Fruit fly (Drosophila melanogaster) whole organism, embryonic: Measurements from ENCODE around the gene Uro.

Source experiments
- Abd-B ChIP-seq: fragments of 200-800 bp; sonication (Bioruptor generic); optimal IDR thresholded peaks from 2 replicates; lab custom pipeline; 2018; ENCODE audit warnings: missing biosample characterization, mild to moderate bottlenecking, missing genetic modification characterization, moderate library complexity
- B-H2 ChIP-seq: fragments of 200-800 bp; sonication (Bioruptor generic); optimal IDR thresholded peaks from 2 replicates; lab custom pipeline; 2018; ENCODE audit warnings: missing biosample characterization, mild to moderate bottlenecking, missing genetic modification characterization
- CG10267 ChIP-seq: fragments of 200-800 bp; sonication (Bioruptor generic); optimal IDR thresholded peaks from 2 replicates; lab custom pipeline; 2018; ENCODE audit warnings: missing biosample characterization, mild to moderate bottlenecking, missing genetic modification characterization, moderate library complexity
- CG10274 ChIP-seq: fragments of 200-800 bp; sonication (Bioruptor generic); optimal IDR thresholded peaks from 3 replicates; lab custom pipeline; 2017; ENCODE audit warnings: missing biosample characterization, mild to moderate bottlenecking, missing genetic modification characterization
- CG11398 ChIP-seq: fragments of 200-800 bp; sonication (Bioruptor generic); optimal IDR thresholded peaks from 2 replicates; lab custom pipeline; 2016; ENCODE audit warnings: missing biosample characterization, missing genetic modification characterization
- CG15479 ChIP-seq: fragments of 200-800 bp; sonication (Bioruptor generic); optimal IDR thresholded peaks from 3 replicates; lab custom pipeline; 2019; ENCODE audit warnings: missing biosample characterization, mild to moderate bottlenecking, missing genetic modification characterization, moderate library complexity
- CG1603 ChIP-seq: fragments of 200-800 bp; sonication (Bioruptor generic); optimal IDR thresholded peaks from 2 replicates; lab custom pipeline; 2019; ENCODE audit warnings: missing biosample characterization, mild to moderate bottlenecking, missing genetic modification characterization, moderate library complexity
- CG16813 ChIP-seq: fragments of 200-800 bp; sonication (Bioruptor generic); IDR thresholded peaks from 3 replicates; pipeline ENCODE4 v1.3.6; 2022; ENCODE audit warnings: missing biosample characterization, missing genetic modification characterization; ENCODE audit not compliant: partially characterized antibody
- CG17829 ChIP-seq: fragments of 200-800 bp; optimal IDR thresholded peaks from 2 replicates; lab custom pipeline; 2019; ENCODE audit warnings: missing biosample characterization, mild to moderate bottlenecking, missing genetic modification characterization, moderate library complexity
- CG1792 ChIP-seq: fragments of 200-800 bp; sonication (Bioruptor generic); optimal IDR thresholded peaks from 2 replicates; lab custom pipeline; 2016; ENCODE audit warnings: missing biosample characterization, missing genetic modification characterization
- CG6175 ChIP-seq: fragments of 200-800 bp; sonication (Bioruptor generic); IDR thresholded peaks from 3 replicates; pipeline ENCODE4 v1.3.6; 2022; ENCODE audit warnings: missing biosample characterization, missing genetic modification characterization
- CG7271 ChIP-seq: fragments of 200-800 bp; sonication (Bioruptor generic); optimal IDR thresholded peaks from 2 replicates; lab custom pipeline; 2018; ENCODE audit warnings: missing biosample characterization, mild to moderate bottlenecking, missing genetic modification characterization, moderate library complexity
- CG7357 ChIP-seq: fragments of 200-800 bp; sonication (Bioruptor generic); IDR thresholded peaks from 3 replicates; pipeline ENCODE4 v1.3.6; 2022; ENCODE audit warnings: missing biosample characterization, missing genetic modification characterization
- CG7963 ChIP-seq: fragments of 200-800 bp; sonication (Bioruptor generic); IDR thresholded peaks from 3 replicates; pipeline ENCODE4 v1.3.6; 2022; ENCODE audit warnings: missing biosample characterization, missing genetic modification characterization; ENCODE audit not compliant: partially characterized antibody
- CG8089 ChIP-seq: fragments of 200-800 bp; sonication (Bioruptor generic); optimal IDR thresholded peaks from 3 replicates; lab custom pipeline; 2016; ENCODE audit warnings: missing biosample characterization, missing genetic modification characterization
- CG8388 ChIP-seq: fragments of 200-800 bp; sonication (Bioruptor generic); optimal IDR thresholded peaks from 2 replicates; lab custom pipeline; 2019; ENCODE audit warnings: missing biosample characterization, mild to moderate bottlenecking, missing genetic modification characterization, moderate library complexity
- CG8944 ChIP-seq: fragments of 200-800 bp; sonication (Bioruptor generic); optimal IDR thresholded peaks from 3 replicates; lab custom pipeline; 2016; ENCODE audit warnings: missing biosample characterization, missing genetic modification characterization
- Dip2 ChIP-seq: fragments of 200-800 bp; sonication (Bioruptor generic); IDR thresholded peaks from 2 replicates; pipeline ENCODE4 v1.3.6; 2022; ENCODE audit warnings: missing biosample characterization, missing genetic modification characterization
- Drgx ChIP-seq: fragments of 200-800 bp; sonication (Bioruptor generic); IDR thresholded peaks from 2 replicates; pipeline ENCODE4 v1.3.6; 2022; ENCODE audit warnings: missing biosample characterization, missing genetic modification characterization
- Elba2 ChIP-seq: fragments of 200-800 bp; sonication (Bioruptor generic); optimal IDR thresholded peaks from 3 replicates; lab custom pipeline; 2016; ENCODE audit warnings: missing biosample characterization, missing genetic modification characterization
- Ets65A ChIP-seq: fragments of 200-800 bp; sonication (Bioruptor generic); peaks from one replicate; lab custom pipeline; 2016; ENCODE audit warnings: missing biosample characterization, missing genetic modification characterization
- MTF-1 ChIP-seq: fragments of 200-800 bp; sonication (Bioruptor generic); optimal IDR thresholded peaks from 2 replicates; lab custom pipeline; 2018; ENCODE audit warnings: missing biosample characterization, mild to moderate bottlenecking, missing genetic modification characterization, borderline replicate concordance
- Optix ChIP-seq: fragments of 200-800 bp; sonication (Bioruptor generic); IDR thresholded peaks from 3 replicates; pipeline ENCODE4 v1.3.6; 2022; ENCODE audit warnings: missing biosample characterization, missing genetic modification characterization
- Ptx1 ChIP-seq: fragments of 200-800 bp; sonication (Bioruptor generic); IDR thresholded peaks from 2 replicates; pipeline ENCODE4 v1.3.6; 2022; ENCODE audit warnings: missing biosample characterization, missing genetic modification characterization
- Sox100B ChIP-seq: fragments of 200-800 bp; sonication (Bioruptor generic); optimal IDR thresholded peaks from 3 replicates; lab custom pipeline; 2018; ENCODE audit warnings: missing biosample characterization, mild to moderate bottlenecking, missing genetic modification characterization
- Spps ChIP-seq: fragments of 200-800 bp; sonication (Bioruptor generic); optimal IDR thresholded peaks from 2 replicates; lab custom pipeline; 2018; ENCODE audit warnings: missing biosample characterization, mild to moderate bottlenecking, missing genetic modification characterization
- Sry-β ChIP-seq: fragments of 200-800 bp; sonication (Bioruptor generic); optimal IDR thresholded peaks from 2 replicates; lab custom pipeline; 2018; ENCODE audit warnings: missing biosample characterization, mild to moderate bottlenecking, missing genetic modification characterization, moderate library complexity
- Trl ChIP-seq, 3 experiments: fragments of >200 bp in 2 of 3; fragments of 200-800 bp in 1 of 3; sonication (Bioruptor generic) in 1 of 3; optimal IDR thresholded peaks; 2 replicates in 1 of 3; 3 replicates in 2 of 3; lab custom pipeline; 2016 to 2017; ENCODE audit warnings: missing biosample characterization in 1 of 3, missing genetic modification characterization in 1 of 3
- Usf ChIP-seq: fragments of 200-800 bp; sonication (Bioruptor generic); optimal IDR thresholded peaks from 2 replicates; lab custom pipeline; 2017; ENCODE audit warnings: missing genotype, missing biosample characterization, missing genetic modification characterization
- bsh ChIP-seq, 2 experiments: fragments of 200-800 bp; sonication (Bioruptor generic); optimal IDR thresholded peaks; 2 replicates each; lab custom pipeline; 2017 to 2018; ENCODE audit warnings: mild to moderate bottlenecking in 2 of 2, missing biosample characterization in 2 of 2, missing genetic modification characterization in 2 of 2, moderate library complexity in 1 of 2
- ems ChIP-seq: fragments of 200-800 bp; sonication (Bioruptor generic); optimal IDR thresholded peaks from 3 replicates; lab custom pipeline; 2016; ENCODE audit warnings: missing biosample characterization, missing genetic modification characterization
- fd96Cb ChIP-seq: fragments of 200-800 bp; sonication (Bioruptor generic); optimal IDR thresholded peaks from 2 replicates; lab custom pipeline; 2018; ENCODE audit warnings: missing biosample characterization, mild to moderate bottlenecking, missing genetic modification characterization, moderate library complexity
- h ChIP-seq: fragments of >200 bp; optimal IDR thresholded peaks from 2 replicates; lab custom pipeline; 2017
- hbn ChIP-seq: fragments of 200-800 bp; sonication (Bioruptor generic); IDR thresholded peaks from 2 replicates; pipeline ENCODE4 v1.3.6; 2022; ENCODE audit warnings: missing biosample characterization, missing genetic modification characterization; ENCODE audit not compliant: partially characterized antibody
- hth ChIP-seq: fragments of >200 bp; optimal IDR thresholded peaks from 2 replicates; lab custom pipeline; 2017; ENCODE audit warnings: inconsistent platforms
- jigr1 ChIP-seq: fragments of 200-800 bp; sonication (Bioruptor generic); IDR thresholded peaks from 3 replicates; pipeline ENCODE4 v1.3.6; 2022; ENCODE audit warnings: missing biosample characterization, missing genetic modification characterization
- luna ChIP-seq: fragments of 200-800 bp; sonication (Bioruptor generic); optimal IDR thresholded peaks from 2 replicates; lab custom pipeline; 2016; ENCODE audit warnings: missing biosample characterization, missing genetic modification characterization
- salm ChIP-seq: fragments of 200-800 bp; sonication (Bioruptor generic); optimal IDR thresholded peaks from 2 replicates; lab custom pipeline; 2018; ENCODE audit warnings: missing biosample characterization, mild to moderate bottlenecking, missing genetic modification characterization
- schlank ChIP-seq: fragments of 200-800 bp; sonication (Bioruptor generic); optimal IDR thresholded peaks from 2 replicates; lab custom pipeline; 2018; ENCODE audit warnings: missing biosample characterization, mild to moderate bottlenecking, missing genetic modification characterization
- sens ChIP-seq: fragments of 200-800 bp; sonication (Bioruptor generic); peaks from one replicate; lab custom pipeline; 2016; ENCODE audit warnings: missing biosample characterization, missing genetic modification characterization
- seq ChIP-seq: fragments of 200-800 bp; sonication (Bioruptor generic); IDR thresholded peaks from 2 replicates; pipeline ENCODE4 v1.3.6; 2022; ENCODE audit warnings: missing biosample characterization, missing genetic modification characterization
- sisA ChIP-seq: fragments of 200-800 bp; sonication (Bioruptor generic); IDR thresholded peaks from 2 replicates; pipeline ENCODE4 v1.3.6; 2022; ENCODE audit warnings: missing biosample characterization, missing genetic modification characterization
- sna ChIP-seq: fragments of 200-800 bp; sonication (Bioruptor generic); IDR thresholded peaks from 2 replicates; pipeline ENCODE4 v1.3.6; 2022; ENCODE audit warnings: missing biosample characterization, missing genetic modification characterization; ENCODE audit not compliant: partially characterized antibody
- tll ChIP-seq, 2 experiments: fragments of 200-800 bp in 1 of 2; fragments of >200 bp in 1 of 2; sonication (Bioruptor generic) in 1 of 2; optimal IDR thresholded peaks; 2 replicates each; lab custom pipeline; 2017 to 2019; ENCODE audit warnings: missing biosample characterization in 2 of 2, missing genetic modification characterization in 2 of 2, mild to moderate bottlenecking in 1 of 2, moderate library complexity in 1 of 2
- trem ChIP-seq: fragments of 200-800 bp; optimal IDR thresholded peaks from 3 replicates; lab custom pipeline; 2019; ENCODE audit warnings: missing biosample characterization, mild to moderate bottlenecking, missing genetic modification characterization, moderate library complexity
- trh ChIP-seq: fragments of 200-800 bp; sonication (Bioruptor generic); optimal IDR thresholded peaks from 2 replicates; lab custom pipeline; 2016; ENCODE audit warnings: missing biosample characterization, missing genetic modification characterization
- zf30C ChIP-seq: fragments of 200-800 bp; sonication (Bioruptor generic); optimal IDR thresholded peaks from 3 replicates; lab custom pipeline; 2018; ENCODE audit warnings: missing biosample characterization, mild to moderate bottlenecking, missing genetic modification characterization
- zfh2 ChIP-seq: fragments of 200-800 bp; sonication (Bioruptor generic); optimal IDR thresholded peaks from 2 replicates; lab custom pipeline; 2016; ENCODE audit warnings: missing biosample characterization, missing genetic modification characterization

Gene Uro

dm6 chr2L:7827045-7828004 lies 47.4 kb downstream of the Uro start, which contains the start of the genes Rack1 and mts (continued):
- TF ChIP-seq B-H2 (GFP tag; lab: Kevin White, UChicago) = peak; percentile 96
- TF ChIP-seq Dip2 (GFP tag; lab: Robert Waterston, UW) = no peak
- TF ChIP-seq Drgx (GFP tag; lab: Robert Waterston, UW) = peak; percentile 50; the same call in 1 of the 2 replicates
- peak; percentile 32; the same call in 1 of the 2 replicates for TF ChIP-seq sna (GFP tag; lab: Robert Waterston, UW)
- TF ChIP-seq zfh2 (GFP tag; lab: Kevin White, UChicago) = peak; percentile 65
- peak; percentile 68 for TF ChIP-seq CG8944 (GFP tag; lab: Kevin White, UChicago)
- TF ChIP-seq Sry-β (GFP tag; lab: Kevin White, UChicago) = peak; percentile 40
- TF ChIP-seq Trl (optimal IDR thresholded peaks at IDR 0.05; lab: Kevin White, UChicago) = no peak
- peak; percentile 80 for TF ChIP-seq Trl (GFP tag; optimal IDR thresholded peaks at IDR 0.05; lab: Kevin White, UChicago)
- TF ChIP-seq trh = peak; percentile 56
- TF ChIP-seq CG7963 (GFP tag; lab: Robert Waterston, UW) = peak; percentile 61
- TF ChIP-seq zf30C = peak; percentile 52
- TF ChIP-seq Ets65A (GFP tag; lab: Kevin White, UChicago) = peak; percentile 95
- TF ChIP-seq Elba2 (GFP tag; lab: Kevin White, UChicago) = no peak
- TF ChIP-seq CG1792 (GFP tag; lab: Kevin White, UChicago) = peak; percentile 59
- peak; percentile 73 for TF ChIP-seq Usf (GFP tag; lab: Kevin White, UChicago)
- TF ChIP-seq Spps (tag; lab: Kevin White, UChicago) = peak; percentile 33
- peak; percentile 67 for TF ChIP-seq CG16813 (GFP tag; lab: Robert Waterston, UW)
- peak; percentile 83 for TF ChIP-seq CG1603 (tag; lab: Kevin White, UChicago)
- peak; percentile 72 for TF ChIP-seq CG17829 (tag; lab: Kevin White, UChicago)
- TF ChIP-seq ems = peak; percentile 66
- peak; percentile 90 for TF ChIP-seq schlank (tag; lab: Kevin White, UChicago)
- no peak for TF ChIP-seq h (lab: Kevin White, UChicago)
- peak; percentile 68 for TF ChIP-seq CG11398
- TF ChIP-seq CG10267 (tag; lab: Kevin White, UChicago) = peak; percentile 93
- peak; percentile 76 for TF ChIP-seq CG10274
- peak; percentile 66 for TF ChIP-seq Ptx1 (GFP tag; lab: Robert Waterston, UW)
- TF ChIP-seq MTF-1 = peak; percentile 97
- peak; percentile 44 to 68 for TF ChIP-seq bsh (GFP tag; optimal IDR thresholded peaks at IDR 0.05; lab: Kevin White, UChicago)
- TF ChIP-seq CG8388 = peak; percentile 58
- TF ChIP-seq fd96Cb = peak; percentile 34
- peak; percentile 69 for TF ChIP-seq CG8089 (GFP tag; lab: Kevin White, UChicago)
- peak; percentile 36 for TF ChIP-seq Abd-B (GFP tag; lab: Kevin White, UChicago)
- TF ChIP-seq CG7357 (GFP tag; lab: Robert Waterston, UW) = no peak
- TF ChIP-seq luna (GFP tag; lab: Kevin White, UChicago) = peak; percentile 42
- TF ChIP-seq sens (GFP tag; lab: Kevin White, UChicago) = peak; percentile 93
- peak; percentile 48 for TF ChIP-seq trem (tag; lab: Kevin White, UChicago)
- TF ChIP-seq hth (lab: Kevin White, UChicago) = no peak
- TF ChIP-seq tll (GFP tag; optimal IDR thresholded peaks at IDR 0.05; lab: Kevin White, UChicago) = no peak
- TF ChIP-seq seq (GFP tag; lab: Robert Waterston, UW) = peak; percentile 72
- TF ChIP-seq salm = peak; percentile 75
- peak; percentile 93 for TF ChIP-seq CG7271
- peak; percentile 83 for TF ChIP-seq Sox100B (GFP tag; lab: Kevin White, UChicago)
- no peak for TF ChIP-seq jigr1
- peak; percentile 57; the same call in 2 of the 3 replicates for TF ChIP-seq Optix
- TF ChIP-seq sisA (GFP tag; lab: Robert Waterston, UW) = peak; percentile 48; the same call in 1 of the 2 replicates
- TF ChIP-seq CG15479 (GFP tag; lab: Kevin White, UChicago) = no peak
- peak; percentile 61; the same call in 1 of the 3 replicates for TF ChIP-seq CG6175 (GFP tag; lab: Robert Waterston, UW)
- peak; percentile 16; the same call in 1 of the 2 replicates for TF ChIP-seq hbn (GFP tag; lab: Robert Waterston, UW)
